Worm (Caenorhabditis elegans) whole organism, L4 larva: ENCODE measurements around the gene F16G10.7.

Source experiments
- aha-1 ChIP-seq: fragments of 150-350 bp; peaks from one replicate; lab custom pipeline; 2014; ENCODE audit warnings: missing biosample characterization, missing genetic modification characterization
- ceh-32 ChIP-seq: sonication (generic microtip); optimal IDR thresholded peaks from 2 replicates; lab custom pipeline; 2016; ENCODE audit warnings: mild to moderate bottlenecking, missing genetic modification characterization, missing compliant biosample characterization; ENCODE audit not compliant: poor library complexity
- ceh-82 ChIP-seq: sonication (generic microtip); optimal IDR thresholded peaks from 2 replicates; lab custom pipeline; 2017; ENCODE audit warnings: missing biosample characterization, missing genetic modification characterization
- madf-9 ChIP-seq: fragments of 200-800 bp; sonication (Bioruptor generic); conservative IDR thresholded peaks from 2 replicates; pipeline ENCODE4 v1.3.6; 2022; ENCODE audit warnings: missing genetic modification reagents, missing genetic modification characterization, missing compliant biosample characterization
- saeg-2 ChIP-seq: fragments of 200-800 bp; sonication (Bioruptor generic); IDR thresholded peaks from 2 replicates; pipeline ENCODE4 v1.3.6; 2022; ENCODE audit warnings: missing genetic modification reagents, missing genetic modification characterization, missing compliant biosample characterization

- TF ChIP-seq aha-1 (tag; lab: Kevin White, UChicago) (no peak), ceh-82 (tag; lab: Kevin White, UChicago) (no peak), ceh-32 (tag; lab: Kevin White, UChicago) (no peak), saeg-2 (GFP tag; lab: Robert Waterston, UW) (no peak), madf-9 (no peak)
Observed at ce11 chrII:2398884-2399283, 18.8 kb upstream of the F16G10.7 start, which contains the start of gene F16G10.14.
